Worm (Caenorhabditis elegans) whole organism, young adult: ENCODE data around the gene emb-30.
A peak's percentile ranks its signal among the peaks of the same experiment; 100 is the strongest.

Source experiments
- B0019.2 ChIP-seq: fragments of 200-800 bp; sonication (Bioruptor generic); conservative IDR thresholded peaks from 2 replicates; pipeline ENCODE4 v1.3.6; 2022; ENCODE audit warnings: missing genetic modification reagents, missing genetic modification characterization, missing compliant biosample characterization
- C17E4.6 ChIP-seq: fragments of 200-800 bp; sonication (Bioruptor generic); IDR thresholded peaks from 2 replicates; pipeline ENCODE4 v1.3.6; 2022; ENCODE audit warnings: missing genetic modification reagents, missing genetic modification characterization, missing compliant biosample characterization
- F33H1.4 ChIP-seq: fragments of 200-800 bp; sonication (Bioruptor generic); IDR thresholded peaks from 2 replicates; pipeline ENCODE4 v1.3.6; 2022; ENCODE audit warnings: missing genetic modification reagents, missing genetic modification characterization, missing compliant biosample characterization
- F57C9.4 ChIP-seq: sonication (generic microtip); optimal IDR thresholded peaks from 2 replicates; lab custom pipeline; 2017; ENCODE audit warnings: mild to moderate bottlenecking, missing genetic modification characterization, missing compliant biosample characterization
- K12H6.12 ChIP-seq: fragments of 200-800 bp; sonication (Bioruptor generic); optimal IDR thresholded peaks from 2 replicates; lab custom pipeline; 2018; ENCODE audit warnings: mild to moderate bottlenecking, missing genetic modification characterization, missing compliant biosample characterization
- T07F8.4 ChIP-seq: sonication (generic microtip); optimal IDR thresholded peaks from 2 replicates; lab custom pipeline; 2016; ENCODE audit warnings: mild to moderate bottlenecking, missing genetic modification characterization, moderate library complexity, missing compliant biosample characterization
- Y56A3A.18 ChIP-seq: fragments of 200-800 bp; sonication (Bioruptor generic); IDR thresholded peaks from 2 replicates; pipeline ENCODE4 v1.3.6; 2022; ENCODE audit warnings: missing genetic modification reagents, missing genetic modification characterization, missing compliant biosample characterization
- Y67H2A.10 ChIP-seq: fragments of 200-800 bp; sonication (Bioruptor generic); conservative IDR thresholded peaks from 2 replicates; pipeline ENCODE4 v1.3.6; 2022; ENCODE audit warnings: missing genetic modification reagents, missing genetic modification characterization, missing compliant biosample characterization
- Y95B8A.8 ChIP-seq: fragments of 200-800 bp; sonication (Bioruptor generic); IDR thresholded peaks from 2 replicates; pipeline ENCODE4 v1.3.6; 2022; ENCODE audit warnings: missing genetic modification reagents, missing genetic modification characterization, missing compliant biosample characterization
- ZK185.1 ChIP-seq: sonication (generic microtip); optimal IDR thresholded peaks from 2 replicates; lab custom pipeline; 2016; ENCODE audit warnings: mild to moderate bottlenecking, missing genetic modification characterization, missing compliant biosample characterization; ENCODE audit not compliant: poor library complexity, severe bottlenecking
- ama-1 ChIP-seq, 3 experiments: fragments of 150-350 bp in 1 of 3; sonication (generic microtip) in 2 of 3; optimal IDR thresholded peaks; 2 replicates each; lab custom pipeline; 2014 to 2018; ENCODE audit warnings: missing biosample characterization in 2 of 3, missing genetic modification characterization in 2 of 3, missing genetic modification reagents in 2 of 3
- attf-3 ChIP-seq: fragments of 200-800 bp; sonication (Bioruptor generic); conservative IDR thresholded peaks from 2 replicates; pipeline ENCODE4 v1.3.6; 2022; ENCODE audit warnings: missing genetic modification reagents, missing genetic modification characterization, missing compliant biosample characterization
- attf-5 ChIP-seq: fragments of 200-800 bp; sonication (Bioruptor generic); optimal IDR thresholded peaks from 2 replicates; lab custom pipeline; 2018; ENCODE audit warnings: mild to moderate bottlenecking, missing genetic modification characterization, missing compliant biosample characterization
- bed-2 ChIP-seq: fragments of 200-800 bp; sonication (Bioruptor generic); IDR thresholded peaks from 2 replicates; pipeline ENCODE4 v1.3.6; 2022; ENCODE audit warnings: missing genetic modification reagents, missing genetic modification characterization, missing compliant biosample characterization
- cebp-1 ChIP-seq, 2 experiments: fragments of 200-800 bp in 1 of 2; sonication (Bioruptor generic) in 1 of 2; sonication (generic microtip) in 1 of 2; IDR thresholded peaks in 1 of 2; optimal IDR thresholded peaks in 1 of 2; 2 replicates each; pipeline versions ENCODE4 v1.3.6 to Lab custom; 2017 to 2022; ENCODE audit warnings: missing compliant biosample characterization in 2 of 2, missing genetic modification characterization in 2 of 2, mild to moderate bottlenecking in 1 of 2, missing genetic modification reagents in 1 of 2, moderate library complexity in 1 of 2
- ceh-27 ChIP-seq: fragments of 200-800 bp; sonication (Bioruptor generic); optimal IDR thresholded peaks from 2 replicates; lab custom pipeline; 2018; ENCODE audit warnings: mild to moderate bottlenecking, missing genetic modification characterization, moderate library complexity, missing compliant biosample characterization
- ceh-79 ChIP-seq: sonication (generic microtip); optimal IDR thresholded peaks from 2 replicates; lab custom pipeline; 2017; ENCODE audit warnings: mild to moderate bottlenecking, missing genetic modification characterization, missing compliant biosample characterization
- ceh-91 ChIP-seq: fragments of 200-800 bp; sonication (Bioruptor generic); IDR thresholded peaks from 2 replicates; pipeline ENCODE4 v1.3.6; 2022; ENCODE audit warnings: missing genetic modification reagents, missing genetic modification characterization, missing compliant biosample characterization
- die-1 ChIP-seq: sonication (generic microtip); optimal IDR thresholded peaks from 2 replicates; lab custom pipeline; 2016; ENCODE audit warnings: missing genotype, mild to moderate bottlenecking, missing genetic modification characterization, missing compliant biosample characterization
- dox-1 ChIP-seq: fragments of 200-800 bp; sonication (Bioruptor generic); IDR thresholded peaks from 2 replicates; pipeline ENCODE4 v1.3.6; 2022; ENCODE audit warnings: missing genetic modification reagents, missing genetic modification characterization, missing compliant biosample characterization
- efl-1 ChIP-seq: fragments of 150-350 bp; optimal IDR thresholded peaks from 2 replicates; lab custom pipeline; 2014; ENCODE audit warnings: missing biosample characterization, missing genetic modification reagents, missing genetic modification characterization
- egl-44 ChIP-seq: fragments of 200-800 bp; sonication (Bioruptor generic); IDR thresholded peaks from 2 replicates; pipeline ENCODE4 v1.3.6; 2022; ENCODE audit warnings: missing genetic modification reagents, missing genetic modification characterization, missing compliant biosample characterization
- egrh-3 ChIP-seq: fragments of 200-800 bp; sonication (Bioruptor generic); IDR thresholded peaks from 2 replicates; pipeline ENCODE4 v1.3.6; 2022; ENCODE audit warnings: missing genetic modification reagents, missing genetic modification characterization, missing compliant biosample characterization
- hsf-1 ChIP-seq: fragments of 200-800 bp; sonication (Bioruptor generic); IDR thresholded peaks from 2 replicates; pipeline ENCODE4 v1.3.6; 2022; ENCODE audit warnings: missing genetic modification reagents, missing genetic modification characterization, missing compliant biosample characterization
- lin-54 ChIP-seq: fragments of 200-800 bp; sonication (Bioruptor generic); optimal IDR thresholded peaks from 2 replicates; lab custom pipeline; 2018; ENCODE audit warnings: mild to moderate bottlenecking, missing genetic modification characterization, missing compliant biosample characterization
- lir-1 ChIP-seq: fragments of 200-800 bp; sonication (Bioruptor generic); conservative IDR thresholded peaks from 2 replicates; pipeline ENCODE4 v1.3.6; 2022; ENCODE audit warnings: missing genetic modification reagents, missing genetic modification characterization, missing compliant biosample characterization
- lsl-1 ChIP-seq: fragments of 200-800 bp; sonication (Bioruptor generic); optimal IDR thresholded peaks from 2 replicates; lab custom pipeline; 2018; ENCODE audit warnings: mild to moderate bottlenecking, missing genetic modification characterization, moderate library complexity, missing compliant biosample characterization
- lsy-27 ChIP-seq: sonication (generic microtip); optimal IDR thresholded peaks from 2 replicates; lab custom pipeline; 2017; ENCODE audit warnings: missing genetic modification characterization, mild to moderate bottlenecking, missing compliant biosample characterization, antibody characterized with exemption, missing genotype, borderline replicate concordance; ENCODE audit not compliant: insufficient read depth
- madf-3 ChIP-seq: fragments of 200-800 bp; sonication (Bioruptor generic); IDR thresholded peaks from 2 replicates; pipeline ENCODE4 v1.3.6; 2022; ENCODE audit warnings: missing genetic modification reagents, missing genetic modification characterization, missing compliant biosample characterization
- madf-8 ChIP-seq: fragments of 200-800 bp; sonication (Bioruptor generic); conservative IDR thresholded peaks from 2 replicates; pipeline ENCODE4 v1.3.6; 2022; ENCODE audit warnings: missing genetic modification reagents, missing genetic modification characterization, missing compliant biosample characterization
- nfyb-1 ChIP-seq: fragments of 200-800 bp; sonication (Bioruptor generic); IDR thresholded peaks from 2 replicates; pipeline ENCODE4 v1.3.6; 2022; ENCODE audit warnings: missing genetic modification reagents, missing genetic modification characterization, missing compliant biosample characterization
- nhr-179 ChIP-seq: sonication (generic microtip); optimal IDR thresholded peaks from 2 replicates; lab custom pipeline; 2016; ENCODE audit warnings: mild to moderate bottlenecking, missing genetic modification characterization, missing compliant biosample characterization
- nhr-80 ChIP-seq: sonication (generic microtip); optimal IDR thresholded peaks from 2 replicates; lab custom pipeline; 2016; ENCODE audit warnings: missing genetic modification characterization, missing compliant biosample characterization
- pbrm-1 ChIP-seq: fragments of 200-800 bp; sonication (Bioruptor generic); IDR thresholded peaks from 2 replicates; pipeline ENCODE4 v1.3.6; 2022; ENCODE audit warnings: missing genetic modification reagents, missing genetic modification characterization, missing compliant biosample characterization
- pha-4 ChIP-seq: fragments of 150-350 bp; sonication (generic microtip); optimal IDR thresholded peaks from 2 replicates; lab custom pipeline; 2014; ENCODE audit warnings: missing biosample characterization, missing genetic modification reagents, missing genetic modification characterization
- rcor-1 ChIP-seq: fragments of 200-800 bp; sonication (Bioruptor generic); IDR thresholded peaks from 2 replicates; pipeline ENCODE4 v1.3.6; 2022; ENCODE audit warnings: missing genetic modification reagents, missing genetic modification characterization, missing compliant biosample characterization
- rpc-1 ChIP-seq, 2 experiments: fragments of 150-350 bp in 1 of 2; sonication (generic microtip) in 1 of 2; optimal IDR thresholded peaks; 2 replicates each; lab custom pipeline; 2014 to 2018; ENCODE audit warnings: missing biosample characterization in 1 of 2, missing genetic modification characterization in 1 of 2, missing genetic modification reagents in 1 of 2, missing genotype in 1 of 2
- sea-2 ChIP-seq: fragments of 200-800 bp; sonication (Bioruptor generic); IDR thresholded peaks from 2 replicates; pipeline ENCODE4 v1.3.6; 2022; ENCODE audit warnings: missing genetic modification characterization, missing compliant biosample characterization
- snpc-1.3 ChIP-seq: sonication (generic microtip); optimal IDR thresholded peaks from 2 replicates; lab custom pipeline; 2017; ENCODE audit warnings: missing genetic modification characterization, mild to moderate bottlenecking, missing compliant biosample characterization, antibody characterized with exemption, moderate library complexity, missing genotype, missing genetic modification reagents; ENCODE audit not compliant: insufficient read depth
- tbp1 ChIP-seq: fragments of 200-800 bp; sonication (Bioruptor generic); optimal IDR thresholded peaks from 2 replicates; lab custom pipeline; 2018; ENCODE audit warnings: mild to moderate bottlenecking, missing genetic modification characterization, missing compliant biosample characterization
- tbx-9 ChIP-seq: sonication (generic microtip); optimal IDR thresholded peaks from 2 replicates; lab custom pipeline; 2016; ENCODE audit warnings: borderline replicate concordance, missing genetic modification characterization, inconsistent platforms, missing compliant biosample characterization
- tlf-1 ChIP-seq: fragments of 200-800 bp; sonication (Bioruptor generic); optimal IDR thresholded peaks from 2 replicates; lab custom pipeline; 2018; ENCODE audit warnings: mild to moderate bottlenecking, missing genetic modification characterization, missing compliant biosample characterization
- unc-62 ChIP-seq: fragments of 150-350 bp; optimal IDR thresholded peaks from 2 replicates; lab custom pipeline; 2014; ENCODE audit warnings: missing biosample characterization, missing genetic modification reagents, missing genetic modification characterization
- xnd-1 ChIP-seq: sonication (generic microtip); optimal IDR thresholded peaks from 2 replicates; lab custom pipeline; 2016; ENCODE audit warnings: missing genotype, missing genetic modification reagents, missing genetic modification characterization, missing compliant biosample characterization
- ztf-18 ChIP-seq: sonication (generic microtip); optimal IDR thresholded peaks from 2 replicates; lab custom pipeline; 2016; ENCODE audit warnings: missing genotype, mild to moderate bottlenecking, missing genetic modification characterization, missing compliant biosample characterization
- ztf-28 ChIP-seq: fragments of 200-800 bp; sonication (Bioruptor generic); IDR thresholded peaks from 2 replicates; pipeline ENCODE4 v1.3.6; 2022; ENCODE audit warnings: missing genetic modification reagents, missing genetic modification characterization, missing compliant biosample characterization

emb-30 gene

DNA sequence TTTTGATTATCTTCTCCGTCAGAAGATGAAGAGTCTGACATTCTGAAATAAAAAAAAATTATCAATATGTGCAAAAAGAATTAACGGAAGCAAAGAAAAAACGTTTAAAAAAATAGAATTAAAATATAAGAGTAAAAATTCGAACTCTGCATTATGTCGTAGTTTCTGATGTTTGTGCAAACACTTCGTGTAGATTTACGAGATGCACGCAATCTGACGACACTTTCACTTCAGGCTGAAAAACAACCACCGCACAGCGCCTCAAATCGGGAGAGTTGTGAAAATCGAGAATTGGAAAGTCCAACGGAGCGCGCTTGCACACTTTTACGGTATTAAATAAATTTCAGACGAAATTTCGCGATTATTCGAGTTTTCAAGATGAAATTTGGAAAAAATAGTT lies 34.7 kb downstream of the emb-30 start, which contains the start of gene T26G10.1 (continued):
- TF ChIP-seq snpc-1.3 (tag; lab: Kevin White, UChicago) (peak; percentile 15), lin-54 (GFP tag; lab: Kevin White, UChicago) (peak; percentile 60), Y56A3A.18 (peak; percentile 32; the same call in 1 of the 2 replicates), ceh-91 (peak; percentile 83), nhr-179 (tag; lab: Kevin White, UChicago) (no peak), C17E4.6 (GFP tag; lab: Robert Waterston, UW) (0 out of 2 replicates have a peak, but pooled peaks have one; percentile 15), lsy-27 (no peak), egl-44 (GFP tag; lab: Robert Waterston, UW) (peak; percentile 7; the same call in 1 of the 2 replicates), F57C9.4 (tag; lab: Kevin White, UChicago) (no peak), dox-1 (GFP tag; lab: Robert Waterston, UW) (peak; percentile 90), rpc-1 (optimal IDR thresholded peaks at IDR 0.05; lab: Kevin White, UChicago) (no peak), rpc-1 (tag; optimal IDR thresholded peaks at IDR 0.05; lab: Kevin White, UChicago) (no peak), ztf-28 (GFP tag; lab: Robert Waterston, UW) (0 out of 2 replicates have a peak, but pooled peaks have one; percentile 72), ama-1 (optimal IDR thresholded peaks at IDR 0.05; lab: Kevin White, UChicago) (no peak), ama-1 (GFP tag; optimal IDR thresholded peaks at IDR 0.05; lab: Kevin White, UChicago) (no peak), T07F8.4 (tag; lab: Kevin White, UChicago) (no peak), attf-5 (GFP tag; lab: Kevin White, UChicago) (peak; percentile 73), madf-3 (GFP tag; lab: Robert Waterston, UW) (peak; percentile 60; the same call in 1 of the 2 replicates), nhr-80 (tag; lab: Kevin White, UChicago) (peak; percentile 22), die-1 (tag; lab: Kevin White, UChicago) (no peak), ceh-27 (GFP tag; lab: Kevin White, UChicago) (peak; percentile 34), lsl-1 (GFP tag; lab: Kevin White, UChicago) (peak; percentile 56), tlf-1 (GFP tag; lab: Kevin White, UChicago) (peak; percentile 52), B0019.2 (peak; percentile 89), rcor-1 (GFP tag; lab: Robert Waterston, UW) (peak; percentile 86), K12H6.12 (tag; lab: Kevin White, UChicago) (no peak), tbx-9 (tag; lab: Kevin White, UChicago) (no peak), cebp-1 (GFP tag; IDR thresholded peaks at IDR 0.05; lab: Robert Waterston, UW) (peak; percentile 44; the same call in 1 of the 2 replicates), cebp-1 (tag; optimal IDR thresholded peaks at IDR 0.05; lab: Kevin White, UChicago) (peak; percentile 66), xnd-1 (tag; lab: Kevin White, UChicago) (peak; percentile 17), madf-8 (GFP tag; lab: Robert Waterston, UW) (peak; percentile 68), sea-2 (GFP tag; lab: Robert Waterston, UW) (no peak), pbrm-1 (GFP tag; lab: Robert Waterston, UW) (peak; percentile 80), F33H1.4 (GFP tag; lab: Robert Waterston, UW) (peak; percentile 65), hsf-1 (GFP tag; lab: Robert Waterston, UW) (peak; percentile 68), bed-2 (no peak), Y95B8A.8 (GFP tag; lab: Robert Waterston, UW) (peak; percentile 60; the same call in 1 of the 2 replicates), unc-62 (GFP tag; lab: Kevin White, UChicago) (no peak), tbp1 (GFP tag; lab: Kevin White, UChicago) (peak; percentile 55), pha-4 (tag; lab: Kevin White, UChicago) (no peak), attf-3 (GFP tag; lab: Robert Waterston, UW) (peak; percentile 73), ZK185.1 (tag; lab: Kevin White, UChicago) (peak; percentile 25), ztf-18 (tag; lab: Kevin White, UChicago) (peak; percentile 38), egrh-3 (0 out of 2 replicates have a peak, but pooled peaks have one; percentile 36), lir-1 (GFP tag; lab: Robert Waterston, UW) (peak; percentile 55), ceh-79 (tag; lab: Kevin White, UChicago) (no peak), nfyb-1 (peak; percentile 70), efl-1 (GFP tag; lab: Kevin White, UChicago) (peak; percentile 24), Y67H2A.10 (no peak)
